Fruit fly (Drosophila melanogaster) whole organism, embryonic: Measurements from ENCODE around the gene Gr61a.
A peak's percentile ranks its signal among the peaks of the same experiment; 100 is the strongest.

Experiments
- Aef1 ChIP-seq: fragments of 200-800 bp; sonication (Bioruptor generic); IDR thresholded peaks from 3 replicates; pipeline ENCODE4 v1.3.6; 2022; ENCODE audit warnings: missing biosample characterization, missing genetic modification characterization
- Bgb ChIP-seq: fragments of 200-800 bp; sonication (Bioruptor generic); IDR thresholded peaks from 2 replicates; pipeline ENCODE4 v1.3.6; 2022; ENCODE audit warnings: missing biosample characterization, missing genetic modification characterization; ENCODE audit not compliant: partially characterized antibody
- CG10147 ChIP-seq: fragments of 200-800 bp; sonication (Bioruptor generic); optimal IDR thresholded peaks from 2 replicates; lab custom pipeline; 2019; ENCODE audit warnings: missing biosample characterization, mild to moderate bottlenecking, missing genetic modification characterization, moderate library complexity
- CG10366 ChIP-seq: fragments of 200-800 bp; sonication (Bioruptor generic); IDR thresholded peaks from 2 replicates; pipeline ENCODE4 v1.3.6; 2022; ENCODE audit warnings: missing biosample characterization, missing genetic modification characterization
- CG12299 ChIP-seq: fragments of 200-800 bp; sonication (Bioruptor generic); optimal IDR thresholded peaks from 2 replicates; lab custom pipeline; 2018; ENCODE audit warnings: missing biosample characterization, mild to moderate bottlenecking, missing genetic modification characterization
- CG14860 ChIP-seq: fragments of 200-800 bp; sonication (Bioruptor generic); IDR thresholded peaks from 3 replicates; pipeline ENCODE4 v1.3.6; 2022; ENCODE audit warnings: missing biosample characterization, missing genetic modification characterization; ENCODE audit not compliant: partially characterized antibody
- CG15011 ChIP-seq: fragments of 200-800 bp; sonication (Bioruptor generic); optimal IDR thresholded peaks from 3 replicates; lab custom pipeline; 2018; ENCODE audit warnings: missing biosample characterization, mild to moderate bottlenecking, missing genetic modification characterization
- CG1529 ChIP-seq: fragments of 200-800 bp; sonication (Bioruptor generic); optimal IDR thresholded peaks from 3 replicates; lab custom pipeline; 2018; ENCODE audit warnings: missing biosample characterization, missing genetic modification characterization
- CG15601 ChIP-seq: fragments of 200-800 bp; sonication (Bioruptor generic); optimal IDR thresholded peaks from 3 replicates; lab custom pipeline; 2019; ENCODE audit warnings: missing biosample characterization, mild to moderate bottlenecking, missing genetic modification characterization, moderate library complexity
- CG16815 ChIP-seq: fragments of 200-800 bp; sonication (Bioruptor generic); optimal IDR thresholded peaks from 3 replicates; lab custom pipeline; 2017; ENCODE audit warnings: missing biosample characterization, mild to moderate bottlenecking, missing genetic modification characterization
- CG30020 ChIP-seq: fragments of 200-800 bp; optimal IDR thresholded peaks from 2 replicates; lab custom pipeline; 2019; ENCODE audit warnings: missing biosample characterization, mild to moderate bottlenecking, missing genetic modification characterization, moderate library complexity
- CG31365 ChIP-seq: fragments of 200-800 bp; sonication (Bioruptor generic); optimal IDR thresholded peaks from 2 replicates; lab custom pipeline; 2018; ENCODE audit warnings: missing biosample characterization, mild to moderate bottlenecking, missing genetic modification characterization
- CG34224 ChIP-seq: fragments of 200-800 bp; sonication (Bioruptor generic); IDR thresholded peaks from 3 replicates; pipeline ENCODE4 v1.3.6; 2022; ENCODE audit warnings: missing biosample characterization, missing genetic modification characterization; ENCODE audit not compliant: partially characterized antibody
- CG4404 ChIP-seq: fragments of 200-800 bp; sonication (Bioruptor generic); IDR thresholded peaks from 2 replicates; pipeline ENCODE4 v1.3.6; 2022; ENCODE audit warnings: missing biosample characterization, missing genetic modification characterization
- CG4854 ChIP-seq: fragments of 200-800 bp; sonication (Bioruptor generic); optimal IDR thresholded peaks from 2 replicates; lab custom pipeline; 2016; ENCODE audit warnings: missing biosample characterization, missing genetic modification characterization, inconsistent platforms
- CG6654 ChIP-seq: fragments of 200-800 bp; sonication (Bioruptor generic); optimal IDR thresholded peaks from 2 replicates; lab custom pipeline; 2017; ENCODE audit warnings: missing biosample characterization, mild to moderate bottlenecking, missing genetic modification characterization
- CG6683 ChIP-seq: fragments of 200-800 bp; sonication (Bioruptor generic); optimal IDR thresholded peaks from 2 replicates; lab custom pipeline; 2017; ENCODE audit warnings: missing biosample characterization, mild to moderate bottlenecking, missing genetic modification characterization, missing genetic modification reagents
- CG7786 ChIP-seq: fragments of 200-800 bp; sonication (Bioruptor generic); optimal IDR thresholded peaks from 2 replicates; lab custom pipeline; 2016; ENCODE audit warnings: missing biosample characterization, missing genetic modification characterization
- CG7839 ChIP-seq: fragments of 200-800 bp; sonication (Bioruptor generic); optimal IDR thresholded peaks from 3 replicates; lab custom pipeline; 2018; ENCODE audit warnings: missing biosample characterization, mild to moderate bottlenecking, missing genetic modification characterization, moderate library complexity
- CG7928 ChIP-seq: fragments of 200-800 bp; sonication (Bioruptor generic); optimal IDR thresholded peaks from 2 replicates; lab custom pipeline; 2017; ENCODE audit warnings: missing biosample characterization, mild to moderate bottlenecking, missing genetic modification characterization
- CG8089 ChIP-seq: fragments of 200-800 bp; sonication (Bioruptor generic); optimal IDR thresholded peaks from 3 replicates; lab custom pipeline; 2016; ENCODE audit warnings: missing biosample characterization, missing genetic modification characterization
- CG9609 ChIP-seq: fragments of 200-800 bp; sonication (Bioruptor generic); optimal IDR thresholded peaks from 3 replicates; lab custom pipeline; 2016; ENCODE audit warnings: missing biosample characterization, missing genetic modification characterization
- D19A ChIP-seq: fragments of 200-800 bp; optimal IDR thresholded peaks from 3 replicates; lab custom pipeline; 2019; ENCODE audit warnings: missing biosample characterization, mild to moderate bottlenecking, missing genetic modification characterization, moderate library complexity
- E2f2 ChIP-seq: fragments of 200-800 bp; sonication (Bioruptor generic); IDR thresholded peaks from 2 replicates; pipeline ENCODE4 v1.3.6; 2022; ENCODE audit warnings: missing biosample characterization, missing genetic modification characterization
- Eip74EF ChIP-seq, 2 experiments: fragments of 200-800 bp in 1 of 2; fragments of >200 bp in 1 of 2; sonication (Bioruptor generic) in 1 of 2; optimal IDR thresholded peaks; 2 replicates each; lab custom pipeline; 2017 to 2019; ENCODE audit warnings: missing biosample characterization in 2 of 2, missing genetic modification characterization in 2 of 2, mild to moderate bottlenecking in 1 of 2, moderate library complexity in 1 of 2
- H15 ChIP-seq: fragments of 200-800 bp; sonication (Bioruptor generic); IDR thresholded peaks from 3 replicates; pipeline ENCODE4 v1.3.6; 2022; ENCODE audit warnings: missing biosample characterization, missing genetic modification characterization
- Hey ChIP-seq: fragments of 200-800 bp; sonication (Bioruptor generic); optimal IDR thresholded peaks from 3 replicates; lab custom pipeline; 2018; ENCODE audit warnings: missing biosample characterization, mild to moderate bottlenecking, missing genetic modification characterization
- HmgZ ChIP-seq: fragments of 200-800 bp; sonication (Bioruptor generic); optimal IDR thresholded peaks from 2 replicates; lab custom pipeline; 2018; ENCODE audit warnings: missing biosample characterization, mild to moderate bottlenecking, missing genetic modification characterization
- Hmx ChIP-seq: fragments of 200-800 bp; sonication (Bioruptor generic); optimal IDR thresholded peaks from 2 replicates; lab custom pipeline; 2016; ENCODE audit warnings: missing biosample characterization, missing genetic modification characterization
- Oaz ChIP-seq: fragments of 200-800 bp; sonication (Bioruptor generic); IDR thresholded peaks from 2 replicates; pipeline ENCODE4 v1.3.6; 2022; ENCODE audit warnings: missing biosample characterization, missing genetic modification characterization
- Sry-β ChIP-seq: fragments of 200-800 bp; sonication (Bioruptor generic); optimal IDR thresholded peaks from 2 replicates; lab custom pipeline; 2018; ENCODE audit warnings: missing biosample characterization, mild to moderate bottlenecking, missing genetic modification characterization, moderate library complexity
- abd-A ChIP-seq: fragments of 200-800 bp; sonication (Bioruptor generic); optimal IDR thresholded peaks from 3 replicates; lab custom pipeline; 2019; ENCODE audit warnings: missing biosample characterization, mild to moderate bottlenecking, missing genetic modification characterization, moderate library complexity
- amos ChIP-seq: fragments of 200-800 bp; sonication (Bioruptor generic); IDR thresholded peaks from 2 replicates; pipeline ENCODE4 v1.3.6; 2022; ENCODE audit warnings: missing biosample characterization, missing genetic modification characterization; ENCODE audit not compliant: partially characterized antibody
- bcd ChIP-seq: fragments of 200-800 bp; sonication (Bioruptor generic); optimal IDR thresholded peaks from 2 replicates; lab custom pipeline; 2017; ENCODE audit warnings: missing biosample characterization, mild to moderate bottlenecking, missing genetic modification characterization
- dmrt11E ChIP-seq: fragments of 200-800 bp; sonication (Bioruptor generic); optimal IDR thresholded peaks from 3 replicates; lab custom pipeline; 2018; ENCODE audit warnings: missing biosample characterization, mild to moderate bottlenecking, missing genetic modification characterization, moderate library complexity
- fru ChIP-seq: fragments of >200 bp; optimal IDR thresholded peaks from 2 replicates; lab custom pipeline; 2017
- gsb ChIP-seq: fragments of 200-800 bp; sonication (Bioruptor generic); IDR thresholded peaks from 2 replicates; pipeline ENCODE4 v1.3.6; 2022; ENCODE audit warnings: missing biosample characterization, missing genetic modification characterization
- hb ChIP-seq: fragments of 200-800 bp; sonication (Bioruptor generic); IDR thresholded peaks from 3 replicates; pipeline ENCODE4 v1.3.6; 2022; ENCODE audit warnings: missing biosample characterization, missing genetic modification characterization; ENCODE audit not compliant: partially characterized antibody
- ind ChIP-seq: fragments of 200-800 bp; sonication (Bioruptor generic); optimal IDR thresholded peaks from 3 replicates; lab custom pipeline; 2016; ENCODE audit warnings: missing biosample characterization, missing genetic modification characterization
- jigr1 ChIP-seq: fragments of 200-800 bp; sonication (Bioruptor generic); IDR thresholded peaks from 3 replicates; pipeline ENCODE4 v1.3.6; 2022; ENCODE audit warnings: missing biosample characterization, missing genetic modification characterization
- kay ChIP-seq: fragments of 200-800 bp; sonication (Bioruptor generic); optimal IDR thresholded peaks from 2 replicates; lab custom pipeline; 2016; ENCODE audit warnings: missing biosample characterization, missing genetic modification characterization
- lbe ChIP-seq: fragments of 200-800 bp; sonication (Bioruptor generic); optimal IDR thresholded peaks from 2 replicates; lab custom pipeline; 2016; ENCODE audit warnings: missing biosample characterization, mild to moderate bottlenecking, missing genetic modification characterization
- mirr ChIP-seq: fragments of 200-800 bp; sonication (Bioruptor generic); optimal IDR thresholded peaks from 3 replicates; lab custom pipeline; 2018; ENCODE audit warnings: missing biosample characterization, mild to moderate bottlenecking, missing genetic modification characterization
- otp ChIP-seq: fragments of 200-800 bp; sonication (Bioruptor generic); IDR thresholded peaks from 3 replicates; pipeline ENCODE4, ENCODE4 v1.3.6; 2022; ENCODE audit warnings: missing biosample characterization, missing genetic modification characterization
- pho ChIP-seq: fragments of 200-800 bp; sonication (Bioruptor generic); optimal IDR thresholded peaks from 2 replicates; lab custom pipeline; 2016; ENCODE audit warnings: missing biosample characterization, missing genetic modification characterization
- scrt ChIP-seq: fragments of 200-800 bp; sonication (Bioruptor generic); optimal IDR thresholded peaks from 2 replicates; lab custom pipeline; 2018; ENCODE audit warnings: missing biosample characterization, mild to moderate bottlenecking, missing genetic modification characterization, moderate library complexity
- sisA ChIP-seq: fragments of 200-800 bp; sonication (Bioruptor generic); IDR thresholded peaks from 2 replicates; pipeline ENCODE4 v1.3.6; 2022; ENCODE audit warnings: missing biosample characterization, missing genetic modification characterization
- slbo ChIP-seq: fragments of 200-800 bp; sonication (Bioruptor generic); IDR thresholded peaks from 2 replicates; pipeline ENCODE4 v1.3.6; 2022; ENCODE audit warnings: missing biosample characterization, missing genetic modification characterization
- slou ChIP-seq: fragments of 200-800 bp; sonication (Bioruptor generic); optimal IDR thresholded peaks from 3 replicates; lab custom pipeline; 2016; ENCODE audit warnings: missing biosample characterization, missing genetic modification characterization
- sna ChIP-seq: fragments of 200-800 bp; sonication (Bioruptor generic); IDR thresholded peaks from 2 replicates; pipeline ENCODE4 v1.3.6; 2022; ENCODE audit warnings: missing biosample characterization, missing genetic modification characterization; ENCODE audit not compliant: partially characterized antibody
- zfh1 ChIP-seq: fragments of 200-800 bp; sonication (Bioruptor generic); IDR thresholded peaks from 3 replicates; pipeline ENCODE4 v1.3.6; 2022; ENCODE audit warnings: missing biosample characterization, missing genetic modification characterization

Gr61a gene

DNA sequence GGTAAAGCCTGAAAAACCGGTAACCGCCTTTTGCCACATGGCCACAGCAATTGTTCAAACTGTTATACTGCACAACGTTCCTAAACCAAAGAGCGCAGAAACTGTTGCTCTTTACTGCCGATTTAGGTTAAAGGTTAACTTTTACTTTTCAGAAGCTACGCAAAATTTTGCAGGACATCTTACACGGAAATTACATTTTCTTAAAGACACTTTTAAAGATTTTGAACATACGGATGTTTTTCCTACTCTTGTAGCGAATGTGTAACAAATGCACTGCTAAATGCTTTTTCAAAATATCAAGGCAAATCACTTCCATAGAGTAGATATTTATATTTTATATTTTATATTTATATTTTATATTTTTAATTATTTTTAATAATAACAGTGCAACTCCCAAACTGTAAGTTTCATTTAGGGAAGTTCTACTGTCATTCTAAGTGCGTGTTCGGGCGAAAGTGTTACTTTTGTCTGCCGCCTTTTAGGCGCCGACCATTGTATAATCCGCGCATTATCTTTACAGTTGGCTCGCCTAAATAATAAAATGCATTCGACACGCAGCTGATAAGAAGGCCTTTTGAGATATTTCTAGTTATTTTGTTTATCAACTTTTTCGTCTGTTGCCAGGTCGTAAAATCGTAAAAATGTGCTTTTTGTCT is 41.1 kb downstream of the Gr61a start (continued):
- no peak for TF ChIP-seq CG7786
- no peak for TF ChIP-seq pho (GFP tag; lab: Kevin White, UChicago)
- TF ChIP-seq CG12299 = peak; percentile 3
- TF ChIP-seq bcd (GFP tag; lab: Kevin White, UChicago) = peak; percentile 20
- peak; percentile 71 for TF ChIP-seq scrt (GFP tag; lab: Kevin White, UChicago)
- no peak for TF ChIP-seq abd-A (tag; lab: Kevin White, UChicago)
- TF ChIP-seq Bgb (GFP tag; lab: Robert Waterston, UW) = no peak
- no peak for TF ChIP-seq kay
- TF ChIP-seq sisA (GFP tag; lab: Robert Waterston, UW) = peak; percentile 20; the same call in 1 of the 2 replicates
- TF ChIP-seq fru (lab: Kevin White, UChicago) = no peak
- no peak for TF ChIP-seq otp
- TF ChIP-seq CG6654 (GFP tag; lab: Kevin White, UChicago) = peak; percentile 15
- TF ChIP-seq slbo (GFP tag; lab: Robert Waterston, UW) = no peak
- TF ChIP-seq CG4404 = no peak
- no peak for TF ChIP-seq Aef1 (GFP tag; lab: Robert Waterston, UW)
- peak; percentile 21 for TF ChIP-seq ind
- no peak for TF ChIP-seq CG31365 (tag; lab: Kevin White, UChicago)
- no peak for TF ChIP-seq mirr
- no peak for TF ChIP-seq CG16815
- TF ChIP-seq Hmx (GFP tag; lab: Kevin White, UChicago) = no peak
- no peak for TF ChIP-seq Hey (tag; lab: Kevin White, UChicago)
- peak; percentile 58 for TF ChIP-seq CG7839 (tag; lab: Kevin White, UChicago)
- TF ChIP-seq CG10366 (GFP tag; lab: Robert Waterston, UW) = no peak
- TF ChIP-seq CG6683 (GFP tag; lab: Kevin White, UChicago) = no peak
- no peak for TF ChIP-seq CG10147 (GFP tag; lab: Kevin White, UChicago)
- TF ChIP-seq hb (GFP tag; lab: Robert Waterston, UW) = no peak
- no peak for TF ChIP-seq CG9609 (GFP tag; lab: Kevin White, UChicago)
- no peak for TF ChIP-seq CG8089 (GFP tag; lab: Kevin White, UChicago)
- no peak for TF ChIP-seq sna (GFP tag; lab: Robert Waterston, UW)
- no peak for TF ChIP-seq H15 (GFP tag; lab: Robert Waterston, UW)
- TF ChIP-seq slou (GFP tag; lab: Kevin White, UChicago) = no peak
- no peak for TF ChIP-seq Oaz (GFP tag; lab: Robert Waterston, UW)
- no peak for TF ChIP-seq zfh1 (GFP tag; lab: Robert Waterston, UW)
- no peak for TF ChIP-seq HmgZ (tag; lab: Kevin White, UChicago)
- TF ChIP-seq CG15601 = no peak
- TF ChIP-seq dmrt11E = no peak
- no peak for TF ChIP-seq CG1529 (GFP tag; lab: Kevin White, UChicago)
- no peak for TF ChIP-seq lbe (GFP tag; lab: Kevin White, UChicago)
- no peak for TF ChIP-seq CG7928 (GFP tag; lab: Kevin White, UChicago)
- TF ChIP-seq Sry-β = no peak
- no peak for TF ChIP-seq amos (GFP tag; lab: Robert Waterston, UW)
- TF ChIP-seq D19A (tag; lab: Kevin White, UChicago) = peak; percentile 40
- TF ChIP-seq CG15011 (GFP tag; lab: Kevin White, UChicago) = no peak
- TF ChIP-seq Eip74EF (GFP tag; optimal IDR thresholded peaks at IDR 0.05; lab: Kevin White, UChicago) = no peak
- no peak for TF ChIP-seq E2f2 (GFP tag; lab: Robert Waterston, UW)
- no peak for TF ChIP-seq CG34224 (GFP tag; lab: Robert Waterston, UW)
- TF ChIP-seq CG30020 = no peak
- no peak for TF ChIP-seq CG14860 (GFP tag; lab: Robert Waterston, UW)
- no peak for TF ChIP-seq gsb (GFP tag; lab: Robert Waterston, UW)
- no peak for TF ChIP-seq CG4854
- no peak for TF ChIP-seq jigr1 (GFP tag; lab: Robert Waterston, UW)
